Worm (Caenorhabditis elegans) whole organism, L4 larva: ENCODE data around the gene F47B8.14.

ENCODE experiments used
- D1046.2 ChIP-seq: fragments of 200-800 bp; sonication (Bioruptor generic); IDR thresholded peaks from 2 replicates; pipeline ENCODE4 v1.3.6; 2022; ENCODE audit warnings: missing genetic modification characterization, missing compliant biosample characterization
- F26F4.8 ChIP-seq: fragments of 200-800 bp; sonication (Bioruptor generic); conservative IDR thresholded peaks from 2 replicates; pipeline ENCODE4 v1.3.6; 2022; ENCODE audit warnings: missing genetic modification characterization, missing compliant biosample characterization
- F49E8.2 ChIP-seq: sonication (generic microtip); optimal IDR thresholded peaks from 2 replicates; lab custom pipeline; 2016; ENCODE audit warnings: missing compliant biosample characterization, mild to moderate bottlenecking, missing genetic modification characterization, borderline replicate concordance
- R02D3.7 ChIP-seq: fragments of 150-350 bp; sonication (generic microtip); optimal IDR thresholded peaks from 3 replicates; lab custom pipeline; 2014; ENCODE audit warnings: missing biosample characterization, missing genetic modification characterization
- T20F7.1 ChIP-seq: fragments of 200-800 bp; sonication (Bioruptor generic); optimal IDR thresholded peaks from 2 replicates; lab custom pipeline; 2018; ENCODE audit warnings: mild to moderate bottlenecking, missing genetic modification characterization, missing compliant biosample characterization
- Y48G9A.11 ChIP-seq: fragments of 200-800 bp; sonication (Bioruptor generic); IDR thresholded peaks from 2 replicates; pipeline ENCODE4 v1.3.6; 2022; ENCODE audit warnings: missing genetic modification reagents, missing genetic modification characterization, missing compliant biosample characterization
- ZK337.2 ChIP-seq: fragments of 200-800 bp; sonication (Bioruptor generic); IDR thresholded peaks from 2 replicates; pipeline ENCODE4 v1.3.6; 2022; ENCODE audit warnings: missing genetic modification reagents, missing genetic modification characterization, missing compliant biosample characterization
- ZK546.5 ChIP-seq, 2 experiments: sonication (generic microtip); optimal IDR thresholded peaks; 2 replicates each; lab custom pipeline; 2017; ENCODE audit warnings: missing biosample characterization in 2 of 2, missing genetic modification characterization in 2 of 2
- aha-1 ChIP-seq: fragments of 150-350 bp; peaks from one replicate; lab custom pipeline; 2014; ENCODE audit warnings: missing biosample characterization, missing genetic modification characterization
- aly-2 ChIP-seq: sonication (generic microtip); optimal IDR thresholded peaks from 2 replicates; lab custom pipeline; 2018; ENCODE audit warnings: missing biosample characterization, missing genetic modification characterization
- ama-1 ChIP-seq: fragments of 150-350 bp; optimal IDR thresholded peaks from 2 replicates; lab custom pipeline; 2014; ENCODE audit warnings: inconsistent platforms, mixed read lengths
- arid-1 ChIP-seq: fragments of 200-800 bp; sonication (Bioruptor generic); conservative IDR thresholded peaks from 2 replicates; pipeline ENCODE4 v1.3.6; 2022; ENCODE audit warnings: missing genetic modification reagents, missing genetic modification characterization, missing compliant biosample characterization
- ceh-44 ChIP-seq: fragments of 200-800 bp; sonication (Bioruptor generic); IDR thresholded peaks from 2 replicates; pipeline ENCODE4 v1.3.6; 2022; ENCODE audit warnings: missing genetic modification reagents, missing genetic modification characterization, missing compliant biosample characterization
- cey-2 ChIP-seq: sonication (generic microtip); optimal IDR thresholded peaks from 3 replicates; lab custom pipeline; 2017; ENCODE audit warnings: missing genetic modification characterization, mild to moderate bottlenecking, missing compliant biosample characterization, antibody characterized with exemption, borderline replicate concordance; ENCODE audit not compliant: insufficient read depth
- daf-19 ChIP-seq: fragments of 200-800 bp; sonication (Bioruptor generic); conservative IDR thresholded peaks from 2 replicates; pipeline ENCODE4 v1.3.6; 2022; ENCODE audit warnings: missing genetic modification characterization, missing compliant biosample characterization
- dmd-6 ChIP-seq: fragments of 200-800 bp; sonication (Bioruptor generic); IDR thresholded peaks from 2 replicates; pipeline ENCODE4 v1.3.6; 2022; ENCODE audit warnings: missing genetic modification reagents, missing genetic modification characterization, missing compliant biosample characterization
- dmd-8 ChIP-seq: fragments of 200-800 bp; sonication (Bioruptor generic); IDR thresholded peaks from 2 replicates; pipeline ENCODE4 v1.3.6; 2022; ENCODE audit warnings: missing genetic modification characterization, missing compliant biosample characterization
- dmd-9 ChIP-seq: fragments of 200-800 bp; sonication (Bioruptor generic); IDR thresholded peaks from 2 replicates; pipeline ENCODE4 v1.3.6; 2022; ENCODE audit warnings: missing genetic modification reagents, missing genetic modification characterization, missing compliant biosample characterization
- dpl-1 ChIP-seq: fragments of 150-350 bp; optimal IDR thresholded peaks from 2 replicates; lab custom pipeline; 2014; ENCODE audit warnings: missing biosample characterization, missing genetic modification reagents, missing genetic modification characterization
- dve-1 ChIP-seq: sonication (generic microtip); optimal IDR thresholded peaks from 2 replicates; lab custom pipeline; 2017; ENCODE audit warnings: antibody characterized with exemption, mild to moderate bottlenecking, missing genetic modification characterization, missing compliant biosample characterization; ENCODE audit not compliant: insufficient read depth
- fkh-10 ChIP-seq: fragments of 150-350 bp; optimal IDR thresholded peaks from 2 replicates; lab custom pipeline; 2014; ENCODE audit warnings: missing biosample characterization, missing genetic modification reagents, missing genetic modification characterization
- fos-1 ChIP-seq: fragments of 150-350 bp; optimal IDR thresholded peaks from 2 replicates; lab custom pipeline; 2014; ENCODE audit warnings: missing biosample characterization, missing genetic modification characterization
- gei-8 ChIP-seq: fragments of 200-800 bp; sonication (Bioruptor generic); optimal IDR thresholded peaks from 2 replicates; lab custom pipeline; 2018; ENCODE audit warnings: mild to moderate bottlenecking, missing genetic modification characterization, missing compliant biosample characterization
- hif-1 ChIP-seq, 2 experiments: sonication (generic microtip); optimal IDR thresholded peaks; 2 replicates each; lab custom pipeline; 2016 to 2017; ENCODE audit warnings: missing compliant biosample characterization in 2 of 2, missing genetic modification characterization in 2 of 2, missing genetic modification reagents in 2 of 2, missing genotype in 2 of 2, mild to moderate bottlenecking in 1 of 2
- hmg-1.1 ChIP-seq: fragments of 200-800 bp; sonication (Bioruptor generic); IDR thresholded peaks from 2 replicates; pipeline ENCODE4 v1.3.6; 2022; ENCODE audit warnings: missing genetic modification reagents, missing genetic modification characterization, missing compliant biosample characterization
- jun-1 ChIP-seq: fragments of 150-350 bp; optimal IDR thresholded peaks from 2 replicates; lab custom pipeline; 2014; ENCODE audit warnings: missing biosample characterization, missing genetic modification reagents, missing genetic modification characterization
- lin-15B ChIP-seq: fragments of 150-350 bp; sonication (generic microtip); optimal IDR thresholded peaks from 3 replicates; lab custom pipeline; 2014; ENCODE audit warnings: missing biosample characterization, missing genetic modification characterization
- lin-29 ChIP-seq: fragments of 200-800 bp; sonication (Bioruptor generic); IDR thresholded peaks from 2 replicates; pipeline ENCODE4 v1.3.6; 2022; ENCODE audit warnings: missing genetic modification reagents, missing genetic modification characterization, missing compliant biosample characterization
- lin-38 ChIP-seq: fragments of 200-800 bp; sonication (Bioruptor generic); IDR thresholded peaks from 2 replicates; pipeline ENCODE4 v1.3.6; 2022; ENCODE audit warnings: missing genetic modification reagents, missing genetic modification characterization, missing compliant biosample characterization
- lsy-2 ChIP-seq, 2 experiments: fragments of 150-350 bp in 1 of 2; sonication (generic microtip) in 1 of 2; optimal IDR thresholded peaks; 2 replicates each; lab custom pipeline; 2014 to 2017; ENCODE audit warnings: missing biosample characterization in 2 of 2, missing genetic modification characterization in 2 of 2
- madf-5 ChIP-seq, 2 experiments: fragments of 200-800 bp; sonication (Bioruptor generic); IDR thresholded peaks; 2 replicates each; pipeline ENCODE4 v1.3.6; 2022; ENCODE audit warnings: missing compliant biosample characterization in 2 of 2, missing genetic modification characterization in 2 of 2
- mep-1 ChIP-seq: fragments of 150-350 bp; sonication (generic microtip); optimal IDR thresholded peaks from 3 replicates; lab custom pipeline; 2014; ENCODE audit warnings: missing biosample characterization, missing genetic modification characterization
- nhr-102 ChIP-seq: sonication (generic microtip); optimal IDR thresholded peaks from 2 replicates; lab custom pipeline; 2016; ENCODE audit warnings: mild to moderate bottlenecking, missing genetic modification characterization, moderate library complexity, missing compliant biosample characterization
- nhr-11 ChIP-seq: fragments of 150-350 bp; optimal IDR thresholded peaks from 2 replicates; lab custom pipeline; 2014; ENCODE audit warnings: missing biosample characterization, missing genetic modification characterization
- nhr-25 ChIP-seq: sonication (generic microtip); optimal IDR thresholded peaks from 2 replicates; lab custom pipeline; 2017; ENCODE audit warnings: missing genetic modification characterization, mild to moderate bottlenecking, missing compliant biosample characterization, antibody characterized with exemption, moderate library complexity, borderline replicate concordance; ENCODE audit not compliant: insufficient read depth
- nhr-41 ChIP-seq: fragments of 200-800 bp; sonication (Bioruptor generic); IDR thresholded peaks from 2 replicates; pipeline ENCODE4 v1.3.6; 2022; ENCODE audit warnings: missing genetic modification reagents, missing genetic modification characterization, missing compliant biosample characterization
- nhr-48 ChIP-seq: sonication (generic microtip); optimal IDR thresholded peaks from 2 replicates; lab custom pipeline; 2016; ENCODE audit warnings: mild to moderate bottlenecking, missing genetic modification characterization, missing compliant biosample characterization
- nhr-76 ChIP-seq: fragments of 150-350 bp; optimal IDR thresholded peaks from 2 replicates; lab custom pipeline; 2014; ENCODE audit warnings: missing biosample characterization, missing genetic modification characterization
- nhr-77 ChIP-seq: fragments of 150-350 bp; optimal IDR thresholded peaks from 2 replicates; lab custom pipeline; 2014; ENCODE audit warnings: missing biosample characterization, missing genetic modification characterization
- pha-4 ChIP-seq, 2 experiments: fragments of 150-350 bp in 1 of 2; fragments of 200-800 bp in 1 of 2; sonication (Bioruptor generic) in 1 of 2; IDR thresholded peaks in 1 of 2; optimal IDR thresholded peaks in 1 of 2; 2 replicates each; pipeline versions ENCODE4 v1.3.6 to Lab custom; 2014 to 2022; ENCODE audit warnings: missing genetic modification characterization in 2 of 2, missing genetic modification reagents in 2 of 2, missing biosample characterization in 1 of 2, missing compliant biosample characterization in 1 of 2
- saeg-2 ChIP-seq: fragments of 200-800 bp; sonication (Bioruptor generic); IDR thresholded peaks from 2 replicates; pipeline ENCODE4 v1.3.6; 2022; ENCODE audit warnings: missing genetic modification reagents, missing genetic modification characterization, missing compliant biosample characterization
- sdz-12 ChIP-seq: fragments of 200-800 bp; sonication (Bioruptor generic); optimal IDR thresholded peaks from 2 replicates; lab custom pipeline; 2018; ENCODE audit warnings: mild to moderate bottlenecking, missing genetic modification characterization, missing compliant biosample characterization
- snpc-1.2 ChIP-seq: fragments of 200-800 bp; sonication (Bioruptor generic); IDR thresholded peaks from 2 replicates; pipeline ENCODE4 v1.3.6; 2022; ENCODE audit warnings: missing genetic modification reagents, missing genetic modification characterization, missing compliant biosample characterization
- spr-1 ChIP-seq: sonication (generic microtip); optimal IDR thresholded peaks from 2 replicates; lab custom pipeline; 2016; ENCODE audit warnings: mild to moderate bottlenecking, missing genetic modification characterization, missing compliant biosample characterization
- spr-3 ChIP-seq: fragments of 200-800 bp; sonication (Bioruptor generic); optimal IDR thresholded peaks from 2 replicates; lab custom pipeline; 2018; ENCODE audit warnings: mild to moderate bottlenecking, missing genetic modification characterization, missing compliant biosample characterization
- unc-62 ChIP-seq, 3 experiments: fragments of 150-350 bp in 1 of 3; sonication (generic microtip); optimal IDR thresholded peaks in 2 of 3; peaks in 1 of 3; 1 replicate in 1 of 3; 2 replicates in 2 of 3; lab custom pipeline; 2014 to 2017; ENCODE audit warnings: missing biosample characterization in 3 of 3, missing genetic modification characterization in 3 of 3, missing genetic modification reagents in 3 of 3, missing genotype in 1 of 3
- vab-7 ChIP-seq: fragments of 200-800 bp; sonication (Bioruptor generic); IDR thresholded peaks from 2 replicates; pipeline ENCODE4 v1.3.6; 2022; ENCODE audit warnings: missing genetic modification reagents, missing genetic modification characterization, missing compliant biosample characterization
- zip-2 ChIP-seq: fragments of 150-350 bp; optimal IDR thresholded peaks from 2 replicates; lab custom pipeline; 2014; ENCODE audit warnings: missing biosample characterization, missing genetic modification characterization
- ztf-11 ChIP-seq: fragments of 150-350 bp; optimal IDR thresholded peaks from 2 replicates; lab custom pipeline; 2014; ENCODE audit warnings: missing biosample characterization, missing genetic modification characterization

Gene F47B8.14

DNA sequence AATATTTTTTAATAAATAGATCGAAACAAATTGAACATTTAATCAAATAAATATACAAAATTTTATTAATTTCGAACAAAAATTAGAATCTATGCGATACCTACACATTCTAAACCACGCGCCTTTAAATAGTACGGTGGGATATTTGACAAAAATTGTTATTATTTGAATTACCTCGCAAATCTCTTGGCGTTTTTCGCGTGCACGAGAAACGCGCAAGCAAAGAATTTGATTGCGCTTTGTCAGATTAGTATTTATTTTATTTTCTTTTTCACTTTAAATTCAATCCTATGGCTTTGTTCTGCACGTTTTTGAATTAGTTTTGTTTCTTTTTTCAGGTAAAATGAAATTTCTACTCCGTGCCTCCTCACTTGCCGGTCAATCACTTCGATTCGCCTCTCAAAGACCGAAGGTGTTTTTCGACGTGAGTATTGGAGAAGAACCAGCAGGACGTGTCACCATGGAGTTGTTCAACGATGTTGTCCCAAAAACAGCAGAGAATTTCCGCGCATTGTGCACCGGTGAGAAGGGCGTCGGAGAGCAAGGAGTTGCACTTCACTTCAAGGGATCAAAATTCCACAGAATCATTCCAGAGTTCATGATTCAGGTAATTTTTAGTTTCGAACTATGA is 35.5 kb downstream of the F47B8.14 start, which contains the start of gene cyn-1 (continued):
- TF ChIP-seq nhr-25 (tag; lab: Kevin White, UChicago): peak; percentile 25
- peak; percentile 1 for TF ChIP-seq F49E8.2 (tag; lab: Kevin White, UChicago)
- no peak for TF ChIP-seq F26F4.8 (GFP tag; lab: Robert Waterston, UW)
- peak; percentile 85 for TF ChIP-seq dve-1
- TF ChIP-seq daf-19 (GFP tag; lab: Robert Waterston, UW): no peak
- TF ChIP-seq Y48G9A.11 (GFP tag; lab: Robert Waterston, UW): no peak
- no peak for TF ChIP-seq lin-15B (tag; lab: Kevin White, UChicago)
- TF ChIP-seq nhr-102 (tag; lab: Kevin White, UChicago): peak; percentile 71
- TF ChIP-seq nhr-77 (tag; lab: Kevin White, UChicago): peak; percentile 54
- TF ChIP-seq saeg-2 (GFP tag; lab: Robert Waterston, UW): no peak
- TF ChIP-seq dmd-9: no peak
- no peak for TF ChIP-seq nhr-76 (tag; lab: Kevin White, UChicago)
- 0 out of 2 replicates have a peak, but pooled peaks have one; percentile 14 for TF ChIP-seq arid-1 (GFP tag; lab: Robert Waterston, UW)
- peak; percentile 24 for TF ChIP-seq nhr-48
- TF ChIP-seq spr-1: peak; percentile 66
- peak; percentile 69 for TF ChIP-seq fkh-10 (GFP tag; lab: Kevin White, UChicago)
- no peak for TF ChIP-seq unc-62 (GFP tag; optimal IDR thresholded peaks at IDR 0.05 in 1 of 2; lab: Kevin White, UChicago)
- TF ChIP-seq unc-62 (tag; optimal IDR thresholded peaks at IDR 0.05; lab: Kevin White, UChicago): no peak
- TF ChIP-seq ZK546.5 (tag; optimal IDR thresholded peaks at IDR 0.05; lab: Kevin White, UChicago): no peak
- no peak for TF ChIP-seq nhr-41 (GFP tag; lab: Robert Waterston, UW)
- TF ChIP-seq dmd-6 (GFP tag; lab: Robert Waterston, UW): peak; percentile 55; the same call in 1 of the 2 replicates
- TF ChIP-seq fos-1 (tag; lab: Kevin White, UChicago): no peak
- TF ChIP-seq lin-29 (GFP tag; lab: Robert Waterston, UW): no peak
- TF ChIP-seq dmd-8 (GFP tag; lab: Robert Waterston, UW): no peak
- TF ChIP-seq gei-8: no peak
- no peak for TF ChIP-seq snpc-1.2 (GFP tag; lab: Robert Waterston, UW)
- peak; percentile 84 for TF ChIP-seq lin-38 (GFP tag; lab: Robert Waterston, UW)
- TF ChIP-seq spr-3 (GFP tag; lab: Kevin White, UChicago): peak; percentile 17
- TF ChIP-seq madf-5 (GFP tag; IDR thresholded peaks at IDR 0.05; lab: Robert Waterston, UW): no peak
- TF ChIP-seq hmg-1.1: peak; percentile 77
- peak in 1 of 2 experiments; percentile 93 for TF ChIP-seq lsy-2 (tag; optimal IDR thresholded peaks at IDR 0.05; lab: Kevin White, UChicago)
- TF ChIP-seq nhr-11 (tag; lab: Kevin White, UChicago): peak; percentile 34
- peak; percentile 10 for TF ChIP-seq ama-1 (lab: Kevin White, UChicago)
- TF ChIP-seq sdz-12 (GFP tag; lab: Kevin White, UChicago): no peak
- no peak for TF ChIP-seq ZK337.2 (GFP tag; lab: Robert Waterston, UW)
- TF ChIP-seq R02D3.7: no peak
- peak; percentile 38 for TF ChIP-seq zip-2 (tag; lab: Kevin White, UChicago)
- TF ChIP-seq cey-2 (tag; lab: Kevin White, UChicago): no peak
- TF ChIP-seq D1046.2 (GFP tag; lab: Robert Waterston, UW): no peak
- TF ChIP-seq vab-7: no peak
- TF ChIP-seq ceh-44 (GFP tag; lab: Robert Waterston, UW): no peak
- TF ChIP-seq mep-1 (tag; lab: Kevin White, UChicago): peak; percentile 86
- TF ChIP-seq hif-1 (tag; optimal IDR thresholded peaks at IDR 0.05; lab: Kevin White, UChicago): peak in 1 of 2 experiments; percentile 25
- TF ChIP-seq dpl-1 (GFP tag; lab: Kevin White, UChicago): peak; percentile 97
- TF ChIP-seq aly-2 (tag; lab: Kevin White, UChicago): no peak
- peak; percentile 31 for TF ChIP-seq aha-1 (tag; lab: Kevin White, UChicago)
- no peak for TF ChIP-seq ztf-11
- TF ChIP-seq T20F7.1 (GFP tag; lab: Kevin White, UChicago): peak; percentile 72
- peak; percentile 49; the same call in 1 of the 2 replicates for TF ChIP-seq pha-4 (GFP tag; IDR thresholded peaks at IDR 0.05; lab: Robert Waterston, UW)
- peak; percentile 72 for TF ChIP-seq pha-4 (tag; optimal IDR thresholded peaks at IDR 0.05; lab: Kevin White, UChicago)
- TF ChIP-seq jun-1 (tag; lab: Kevin White, UChicago): peak; percentile 54
